Worm (Caenorhabditis elegans): ENCODE data around the gene unc-115.

DNA sequence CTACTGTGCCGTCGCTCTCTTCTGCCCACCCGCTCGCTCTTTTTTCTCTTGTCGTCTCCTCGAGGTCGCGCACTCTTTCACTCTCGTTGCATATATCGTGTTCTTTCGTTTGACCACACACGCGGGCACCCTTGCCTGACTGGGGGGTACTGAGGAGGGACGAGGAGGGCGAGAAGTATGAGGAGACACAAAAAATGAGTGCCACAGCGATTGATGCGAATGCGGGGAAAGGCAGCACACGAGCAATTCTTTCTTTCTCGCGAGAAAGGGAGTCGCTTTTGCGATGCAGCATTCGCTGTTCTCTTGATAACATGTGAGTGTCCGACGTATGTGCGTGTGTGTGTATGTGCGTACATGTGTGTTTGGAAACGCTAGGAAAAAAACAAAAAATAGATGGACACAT, 41.8 kb downstream of the unc-115 start:
- TF ChIP-seq lin-39 (tag; optimal IDR thresholded peaks at IDR 0.05) (peak; percentile 94), snpc-4 (tag; optimal IDR thresholded peaks at IDR 0.05) (peak; percentile 50), pha-4 (tag; optimal IDR thresholded peaks at IDR 0.05) (peak; percentile 74), R02D3.7 (tag; optimal IDR thresholded peaks at IDR 0.05) (peak; percentile 47)

Measured in whole organism, L3 larva.